Worm (Caenorhabditis elegans): ENCODE measurements around the gene snb-5.

snb-5 gene

DNA sequence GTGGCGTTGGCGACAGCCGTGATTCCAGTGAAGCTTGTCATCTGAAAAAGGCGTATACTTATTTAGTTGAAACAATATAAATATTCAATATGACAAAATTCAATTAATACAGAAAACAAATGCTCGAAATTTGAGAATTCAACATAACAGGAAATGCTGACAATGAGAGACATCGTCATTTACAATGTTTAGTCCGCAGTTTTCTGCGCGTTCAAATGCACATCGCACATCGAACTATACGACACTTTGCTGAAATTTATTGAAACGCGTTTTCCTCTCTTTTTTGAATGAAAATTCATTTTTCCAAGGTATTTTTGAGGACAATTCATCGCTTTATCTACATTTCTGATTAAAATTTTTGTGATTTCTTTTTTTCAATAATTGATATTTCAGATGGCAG lies 41.2 kb downstream of the snb-5 start, which contains the start of the genes pbs-6 and cids-1:
pbs-6 (minus strand) TSS at position 41 of the 400 bp plus-strand sequence.
cids-1 (plus strand) TSS at position 394 of the 400 bp plus-strand sequence.
- TF ChIP-seq ztf-25 (GFP tag; IDR thresholded peaks at IDR 0.05) (no peak), F39B2.1 (GFP tag; IDR thresholded peaks at IDR 0.05) (no peak), hmg-1.2 (GFP tag; IDR thresholded peaks at IDR 0.05) (peak; percentile 13; the same call in 1 of the 2 replicates), Y56A3A.18 (GFP tag; IDR thresholded peaks at IDR 0.05) (no peak)

ce11 chrIII:8245591-8245990 lies 42.7 kb downstream of the snb-5 start, which contains the start of gene C02F5.3:
TSS of gene C02F5.3 (plus strand) at chrIII:8245891.
- TF ChIP-seq hmg-1.2 (GFP tag; IDR thresholded peaks at IDR 0.05) (no peak), lin-54 (GFP tag; optimal IDR thresholded peaks at IDR 0.05) (no peak), cebp-1 (GFP tag; IDR thresholded peaks at IDR 0.05) (no peak), cebp-1 (tag; optimal IDR thresholded peaks at IDR 0.05) (no peak)

ce11 chrIII:8247051-8247450 lies 44.2 kb downstream of the snb-5 start, which contains the start of gene C02F5.13:
TSS of gene C02F5.13 (plus strand) at chrIII:8247351.
- TF ChIP-seq madf-3 (GFP tag; IDR thresholded peaks at IDR 0.05) (no peak), F10E7.11 (tag; optimal IDR thresholded peaks at IDR 0.05) (no peak), attf-5 (GFP tag; optimal IDR thresholded peaks at IDR 0.05) (no peak), hsf-1 (GFP tag; IDR thresholded peaks at IDR 0.05) (no peak), B0035.1 (tag; optimal IDR thresholded peaks at IDR 0.05) (no peak), tbp1 (GFP tag; optimal IDR thresholded peaks at IDR 0.05) (no peak), nhr-80 (tag; optimal IDR thresholded peaks at IDR 0.05) (no peak), lag-1 (GFP tag; IDR thresholded peaks at IDR 0.05) (no peak), F57A8.1 (GFP tag; optimal IDR thresholded peaks at IDR 0.05) (no peak), ccch-3 (GFP tag; optimal IDR thresholded peaks at IDR 0.05) (no peak), chd-7 (tag; optimal IDR thresholded peaks at IDR 0.05) (no peak), ztf-28 (GFP tag; IDR thresholded peaks at IDR 0.05) (no peak), egl-44 (GFP tag; IDR thresholded peaks at IDR 0.05) (no peak), madf-6 (GFP tag; IDR thresholded peaks at IDR 0.05) (no peak), Y67H2A.10 (GFP tag; conservative IDR thresholded peaks at IDR 0.05) (no peak), F39B2.1 (GFP tag; IDR thresholded peaks at IDR 0.05) (no peak), ztf-18 (tag; optimal IDR thresholded peaks at IDR 0.05) (no peak)

ce11 chrIII:8249381-8249780 lies 46.5 kb downstream of the snb-5 start, which contains the start of the genes C02F5.10 and C02F5.2:
TSS of gene C02F5.10 (minus strand) at chrIII:8249481.
TSS of gene C02F5.2 (plus strand) at chrIII:8249619.
- no peak for TF ChIP-seq C17E4.6 (GFP tag; IDR thresholded peaks at IDR 0.05)
- TF ChIP-seq nhr-179 (tag; optimal IDR thresholded peaks at IDR 0.05), result no peak
- no peak for TF ChIP-seq sptf-2 (GFP tag; optimal IDR thresholded peaks at IDR 0.05)
- no peak for TF ChIP-seq madf-6 (GFP tag; IDR thresholded peaks at IDR 0.05)
- TF ChIP-seq cebp-2 (GFP tag; IDR thresholded peaks at IDR 0.05), result no peak
- TF ChIP-seq B0261.1 (tag; optimal IDR thresholded peaks at IDR 0.05), result no peak
- no peak for TF ChIP-seq zim-3 (tag; optimal IDR thresholded peaks at IDR 0.05)
- TF ChIP-seq F49E8.2 (tag; optimal IDR thresholded peaks at IDR 0.05; ENCODE audit: insufficient read depth), result no peak
- no peak for TF ChIP-seq K11D2.4 (GFP tag; IDR thresholded peaks at IDR 0.05)

ce11 chrIII:8250007-8250683 lies 47.3 kb downstream of the snb-5 start, which contains the start of gene knl-1:
TSS of gene knl-1 (plus strand) at chrIII:8250632.
- TF ChIP-seq attf-6 (GFP tag; IDR thresholded peaks at IDR 0.05) (no peak), hmg-20 (GFP tag; IDR thresholded peaks at IDR 0.05) (no peak), lir-1 (GFP tag; conservative IDR thresholded peaks at IDR 0.05) (no peak), sdz-38 (tag; optimal IDR thresholded peaks at IDR 0.05) (no peak), F57C9.4 (tag; optimal IDR thresholded peaks at IDR 0.05) (no peak), Y67H2A.10 (GFP tag; conservative IDR thresholded peaks at IDR 0.05) (no peak), F22D6.2 (tag; optimal IDR thresholded peaks at IDR 0.05) (no peak), T26A5.8 (tag; optimal IDR thresholded peaks at IDR 0.05) (no peak), efl-1 (GFP tag; optimal IDR thresholded peaks at IDR 0.05) (peak; percentile 90), F23B12.7 (tag; optimal IDR thresholded peaks at IDR 0.05; ENCODE audit: insufficient read depth) (peak; percentile 80), egl-44 (GFP tag; IDR thresholded peaks at IDR 0.05) (no peak), cebp-2 (GFP tag; IDR thresholded peaks at IDR 0.05) (no peak), D2030.7 (GFP tag; IDR thresholded peaks at IDR 0.05) (peak; percentile 74), nhr-90 (tag; optimal IDR thresholded peaks at IDR 0.05) (no peak)
